Worm (Caenorhabditis elegans): ENCODE measurements around the gene ins-9.
A peak's percentile ranks its signal among the peaks of the same experiment; 100 is the strongest.

ins-9 gene

DNA sequence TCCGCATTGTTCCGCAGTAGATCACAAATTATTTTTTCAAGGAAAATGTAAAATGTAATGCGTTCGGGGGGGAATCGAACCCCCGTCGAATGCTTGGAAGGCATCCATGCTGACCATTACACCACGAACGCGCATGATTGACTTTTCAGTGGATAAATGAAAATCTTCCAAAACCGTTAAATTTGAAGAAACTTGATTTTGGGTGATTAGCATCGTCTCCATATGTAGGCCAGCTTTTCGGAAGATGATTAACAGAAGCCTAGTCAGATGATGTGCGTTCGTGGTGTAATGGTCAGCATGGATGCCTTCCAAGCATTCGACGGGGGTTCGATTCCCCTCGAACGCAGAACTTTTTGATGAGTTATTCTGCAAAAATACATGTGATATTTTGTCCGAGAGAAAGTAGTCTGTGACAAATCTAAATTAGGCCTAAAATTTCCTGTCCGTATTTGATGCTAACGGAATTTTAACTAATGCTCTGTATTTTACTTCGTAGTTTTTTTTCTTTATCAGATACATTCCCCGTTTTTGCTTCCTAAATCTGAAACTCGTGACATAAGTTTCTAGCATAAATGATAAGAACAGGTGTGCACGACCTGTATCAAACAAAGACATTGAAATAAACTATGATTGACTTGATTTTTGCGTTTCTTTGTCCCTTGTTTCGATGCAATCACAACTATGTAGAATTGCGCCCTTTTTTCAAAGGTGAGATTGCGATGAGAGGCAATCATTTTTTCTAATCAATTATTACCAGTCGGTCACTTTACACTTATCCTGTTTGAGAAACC, 19.8 kb downstream of the ins-9 start, which contains the start of gene C28G1.10 (continued):
- TF ChIP-seq ztf-18 (tag; optimal IDR thresholded peaks at IDR 0.05) (peak; percentile 18), lin-26 (GFP tag; IDR thresholded peaks at IDR 0.05) (peak; percentile 89), attf-6 (GFP tag; IDR thresholded peaks at IDR 0.05) (peak; percentile 69)

DNA sequence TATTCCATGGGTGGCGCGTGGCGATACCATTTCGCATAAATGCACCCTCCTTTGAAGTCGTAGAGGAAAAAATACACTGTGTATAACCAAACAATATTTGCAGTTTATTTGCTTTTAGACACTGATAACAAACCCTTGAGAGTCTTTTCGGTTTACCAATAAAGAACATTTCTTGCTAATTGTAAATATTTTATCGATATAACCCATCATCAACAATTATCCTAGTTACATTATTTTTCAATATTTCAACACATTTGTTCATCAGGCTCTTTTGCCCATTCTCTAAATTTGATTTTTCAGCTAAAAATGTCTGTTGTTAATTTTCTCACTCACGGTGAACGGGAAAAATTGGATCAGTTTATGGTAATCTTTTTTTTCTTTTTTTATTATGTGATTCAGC, 22.5 kb downstream of the ins-9 start, which contains the start of gene ubc-23:
TSS of gene ubc-23 (plus strand) at position 301 of the 400 bp plus-strand sequence.
- TF ChIP-seq attf-3 (GFP tag; conservative IDR thresholded peaks at IDR 0.05) (no peak), attf-6 (GFP tag; IDR thresholded peaks at IDR 0.05) (no peak), mxl-1 (tag; optimal IDR thresholded peaks at IDR 0.05) (no peak), Y53F4B.3 (GFP tag; IDR thresholded peaks at IDR 0.05) (no peak), die-1 (tag; optimal IDR thresholded peaks at IDR 0.05) (no peak), aptf-2 (GFP tag; conservative IDR thresholded peaks at IDR 0.05) (no peak), tbx-9 (tag; optimal IDR thresholded peaks at IDR 0.05; ENCODE audit: borderline replicate concordance) (no peak), Y67H2A.10 (GFP tag; conservative IDR thresholded peaks at IDR 0.05) (no peak), snpc-1.1 (tag; optimal IDR thresholded peaks at IDR 0.05; ENCODE audit: insufficient read depth) (no peak), hlh-12 (tag; optimal IDR thresholded peaks at IDR 0.05) (no peak), mes-4 (tag; optimal IDR thresholded peaks at IDR 0.05) (no peak), Y95B8A.8 (GFP tag; IDR thresholded peaks at IDR 0.05) (no peak)

DNA sequence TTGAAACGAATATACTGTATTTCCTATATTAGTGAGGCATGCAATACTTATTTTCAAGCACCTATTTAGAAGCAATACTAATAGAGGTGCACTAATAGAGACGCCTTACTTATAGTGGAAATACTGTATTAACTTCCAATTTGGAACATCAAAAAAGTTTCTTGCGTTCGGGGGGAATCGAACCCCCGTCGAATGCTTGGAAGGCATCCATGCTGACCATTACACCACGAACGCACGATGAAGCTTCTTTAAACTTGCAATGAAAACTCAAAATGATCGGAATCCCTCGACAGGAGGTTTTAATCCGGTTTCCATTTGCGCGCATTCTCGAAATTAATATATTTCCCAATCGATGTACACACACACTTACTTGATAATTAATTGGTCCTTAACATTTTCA, 28.3 kb downstream of the ins-9 start:
- 0 out of 2 replicates have a peak, but pooled peaks have one; percentile 49 for TF ChIP-seq bed-1 (GFP tag; IDR thresholded peaks at IDR 0.05)
- peak; percentile 26 for TF ChIP-seq mxl-1 (tag; optimal IDR thresholded peaks at IDR 0.05)
- TF ChIP-seq ztf-18 (tag; optimal IDR thresholded peaks at IDR 0.05), result peak; percentile 55
- TF ChIP-seq rec-8 (tag; optimal IDR thresholded peaks at IDR 0.05), result peak; percentile 23 to 65
- no peak for TF ChIP-seq ceh-27 (GFP tag; optimal IDR thresholded peaks at IDR 0.05)
- no peak for TF ChIP-seq nhr-120 (GFP tag; IDR thresholded peaks at IDR 0.05)
- no peak for TF ChIP-seq K12H6.12 (tag; optimal IDR thresholded peaks at IDR 0.05)
- TF ChIP-seq hlh-12 (tag; optimal IDR thresholded peaks at IDR 0.05), result peak; percentile 49
- TF ChIP-seq snpc-4 (GFP tag; optimal IDR thresholded peaks at IDR 0.05), result peak; percentile 21
- TF ChIP-seq snpc-4 (tag; optimal IDR thresholded peaks at IDR 0.05), result peak in 2 of 4 experiments; percentile 42 to 64
- TF ChIP-seq fkh-3 (tag; optimal IDR thresholded peaks at IDR 0.05), result no peak
- TF ChIP-seq snpc-1.3 (tag; optimal IDR thresholded peaks at IDR 0.05; ENCODE audit: insufficient read depth), result peak; percentile 30
- TF ChIP-seq nhr-90 (tag; optimal IDR thresholded peaks at IDR 0.05), result peak; percentile 40
- TF ChIP-seq snpc-1.1 (tag; optimal IDR thresholded peaks at IDR 0.05; ENCODE audit: insufficient read depth), result no peak
- TF ChIP-seq B0019.2 (GFP tag; conservative IDR thresholded peaks at IDR 0.05), result no peak
- TF ChIP-seq Y95B8A.8 (GFP tag; IDR thresholded peaks at IDR 0.05), result no peak
- TF ChIP-seq Y53G8AR.9 (GFP tag; conservative IDR thresholded peaks at IDR 0.05), result no peak
- 0 out of 2 replicates have a peak, but pooled peaks have one; percentile 65 for TF ChIP-seq ceh-40 (GFP tag; IDR thresholded peaks at IDR 0.05)
- peak; percentile 15 for TF ChIP-seq zim-3 (tag; optimal IDR thresholded peaks at IDR 0.05)
- TF ChIP-seq pbrm-1 (GFP tag; IDR thresholded peaks at IDR 0.05), result peak; percentile 59; the same call in 1 of the 2 replicates
- no peak for TF ChIP-seq lin-35 (GFP tag; optimal IDR thresholded peaks at IDR 0.05)
- TF ChIP-seq let-607 (tag; optimal IDR thresholded peaks at IDR 0.05), result no peak
- 0 out of 2 replicates have a peak, but pooled peaks have one; percentile 47 for TF ChIP-seq dox-1 (GFP tag; IDR thresholded peaks at IDR 0.05)
- no peak for TF ChIP-seq cebp-2 (GFP tag; IDR thresholded peaks at IDR 0.05)
- peak; percentile 66 for TF ChIP-seq D2030.7 (GFP tag; IDR thresholded peaks at IDR 0.05)
- peak; percentile 87 for TF ChIP-seq tbp1 (GFP tag; optimal IDR thresholded peaks at IDR 0.05)
- TF ChIP-seq gei-17 (GFP tag; optimal IDR thresholded peaks at IDR 0.05), result no peak
- no peak for TF ChIP-seq aptf-3 (GFP tag; IDR thresholded peaks at IDR 0.05)
- no peak for TF ChIP-seq somi-1 (GFP tag; optimal IDR thresholded peaks at IDR 0.05)
- no peak for TF ChIP-seq tlf-1 (GFP tag; optimal IDR thresholded peaks at IDR 0.05)
- peak; percentile 92 for TF ChIP-seq lin-26 (GFP tag; IDR thresholded peaks at IDR 0.05)
- peak; percentile 92 for TF ChIP-seq rpc-1 (optimal IDR thresholded peaks at IDR 0.05)
- peak; percentile 89 for TF ChIP-seq rpc-1 (tag; optimal IDR thresholded peaks at IDR 0.05)
- no peak for TF ChIP-seq madf-8 (GFP tag; conservative IDR thresholded peaks at IDR 0.05)
